Fruit fly (Drosophila melanogaster): ENCODE data around the gene Wnt4.

Wnt4 gene

dm6 chr2L:7262580-7262979, 14.4 kb downstream of the Wnt4 start:
- TF ChIP-seq CTCF (optimal IDR thresholded peaks at IDR 0.05) (no peak), CG8478 (optimal IDR thresholded peaks at IDR 0.05) (no peak)

- TF ChIP-seq CTCF (optimal IDR thresholded peaks at IDR 0.05) (no peak), CG8478 (optimal IDR thresholded peaks at IDR 0.05) (no peak)
Measured at dm6 chr2L:7261989-7262388, 15.0 kb downstream of the Wnt4 start.

dm6 chr2L:7260251-7260650, 16.7 kb downstream of the Wnt4 start:
- TF ChIP-seq CTCF (optimal IDR thresholded peaks at IDR 0.05), result no peak
- TF ChIP-seq CG8478 (optimal IDR thresholded peaks at IDR 0.05), result no peak

- TF ChIP-seq CG8478 (optimal IDR thresholded peaks at IDR 0.05) (no peak), CTCF (optimal IDR thresholded peaks at IDR 0.05) (no peak)
Measured at dm6 chr2L:7259500-7259899, 17.5 kb downstream of the Wnt4 start.

- TF ChIP-seq CG8478 (optimal IDR thresholded peaks at IDR 0.05) (no peak), CTCF (optimal IDR thresholded peaks at IDR 0.05) (peak; percentile 90 to 97)
Measured at dm6 chr2L:7258105-7258504, 18.9 kb downstream of the Wnt4 start.

- TF ChIP-seq CG8478 (optimal IDR thresholded peaks at IDR 0.05), result no peak
- no peak for TF ChIP-seq CTCF (optimal IDR thresholded peaks at IDR 0.05)
Measured at dm6 chr2L:7257212-7257611, 19.8 kb downstream of the Wnt4 start, which contains the start of gene CG31909. TSS of gene CG31909 (plus strand) at chr2L:7257512.

- TF ChIP-seq CTCF (optimal IDR thresholded peaks at IDR 0.05) (peak in 1 of 2 experiments; percentile 19), CG8478 (optimal IDR thresholded peaks at IDR 0.05) (no peak)
Measured at dm6 chr2L:7256144-7256543, 20.8 kb downstream of the Wnt4 start.

- peak; percentile 64 to 69 for TF ChIP-seq CTCF (optimal IDR thresholded peaks at IDR 0.05)
- TF ChIP-seq CG8478 (optimal IDR thresholded peaks at IDR 0.05), result no peak
Measured at dm6 chr2L:7254712-7255183, 22.2 kb downstream of the Wnt4 start.

- TF ChIP-seq CG8478 (optimal IDR thresholded peaks at IDR 0.05) (no peak), CTCF (optimal IDR thresholded peaks at IDR 0.05) (no peak)
Measured at dm6 chr2L:7252882-7253281, 24.1 kb downstream of the Wnt4 start, which contains the start of gene CG13786. TSS of gene CG13786 (minus strand) at chr2L:7252982.

- TF ChIP-seq CTCF (optimal IDR thresholded peaks at IDR 0.05), result no peak
- TF ChIP-seq CG8478 (optimal IDR thresholded peaks at IDR 0.05), result no peak
Measured at dm6 chr2L:7249293-7249819, 27.6 kb downstream of the Wnt4 start, which contains the start of gene Ndae1. TSS of gene Ndae1 (minus strand) at chr2L:7249343.

- TF ChIP-seq CG8478 (optimal IDR thresholded peaks at IDR 0.05) (no peak), CTCF (optimal IDR thresholded peaks at IDR 0.05) (no peak)
Measured at dm6 chr2L:7248114-7248513, 28.9 kb downstream of the Wnt4 start.

dm6 chr2L:7242240-7242793, 34.7 kb downstream of the Wnt4 start:
- no peak for TF ChIP-seq CTCF (optimal IDR thresholded peaks at IDR 0.05)
- TF ChIP-seq CG8478 (optimal IDR thresholded peaks at IDR 0.05), result no peak

dm6 chr2L:7241499-7241898, 35.5 kb downstream of the Wnt4 start:
- no peak for TF ChIP-seq CG8478 (optimal IDR thresholded peaks at IDR 0.05)
- no peak for TF ChIP-seq CTCF (optimal IDR thresholded peaks at IDR 0.05)

- TF ChIP-seq CG8478 (optimal IDR thresholded peaks at IDR 0.05) (no peak), CTCF (optimal IDR thresholded peaks at IDR 0.05) (no peak)
Measured at dm6 chr2L:7240964-7241363, 36.0 kb downstream of the Wnt4 start.

- TF ChIP-seq CG8478 (optimal IDR thresholded peaks at IDR 0.05), result no peak
- no peak for TF ChIP-seq CTCF (optimal IDR thresholded peaks at IDR 0.05)
Measured at dm6 chr2L:7240311-7240710, 36.7 kb downstream of the Wnt4 start.

- TF ChIP-seq CG8478 (optimal IDR thresholded peaks at IDR 0.05), result no peak
- no peak for TF ChIP-seq CTCF (optimal IDR thresholded peaks at IDR 0.05)
Measured at dm6 chr2L:7239310-7239709, 37.7 kb downstream of the Wnt4 start.

dm6 chr2L:7232713-7233112, 44.3 kb downstream of the Wnt4 start, which contains the start of gene CG43800:
TSS of gene CG43800 (minus strand) at chr2L:7232813.
- TF ChIP-seq CTCF (optimal IDR thresholded peaks at IDR 0.05) (no peak), CG8478 (optimal IDR thresholded peaks at IDR 0.05) (no peak)
